Worm (Caenorhabditis elegans): ENCODE measurements around the gene Y54G11A.3.

DNA sequence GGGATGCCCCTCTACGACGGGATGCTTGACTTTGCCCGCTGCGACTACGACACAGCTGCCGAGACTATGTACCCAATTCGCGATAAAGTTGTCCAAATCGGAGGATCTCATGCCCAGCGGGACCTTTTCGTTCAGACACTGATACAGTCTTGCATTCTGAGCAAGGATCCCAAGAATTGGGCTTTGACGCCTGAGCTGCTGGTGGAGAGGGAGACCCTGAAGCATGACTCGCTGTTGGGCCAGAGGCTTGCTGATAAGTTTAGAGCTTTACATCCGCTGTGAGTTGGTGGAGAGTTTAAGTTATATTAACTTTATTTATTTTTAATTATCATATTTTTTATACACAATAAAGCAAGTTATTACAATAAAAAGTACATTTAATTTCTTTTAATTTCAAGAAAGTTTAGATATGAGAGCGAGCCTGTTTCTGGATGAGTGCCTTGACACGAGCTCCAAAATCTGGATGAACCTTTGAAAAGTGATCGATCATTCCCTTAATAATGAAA, 22.9 kb downstream of the Y54G11A.3 start:
- TF ChIP-seq aly-2 (tag; optimal IDR thresholded peaks at IDR 0.05) (no peak), zag-1 (tag; optimal IDR thresholded peaks at IDR 0.05) (no peak), unc-62 (GFP tag; optimal IDR thresholded peaks at IDR 0.05) (no peak), skn-1 (tag; optimal IDR thresholded peaks at IDR 0.05) (no peak)
